Worm (Caenorhabditis elegans) whole organism, midembryonic: ENCODE results near the gene arl-5.

Source experiments
- T22C8.4 ChIP-seq: fragments of 200-800 bp; sonication (Bioruptor generic); IDR thresholded peaks from 2 replicates; pipeline ENCODE4 v1.3.6; 2022; ENCODE audit warnings: missing genetic modification characterization, missing compliant biosample characterization
- cog-1 ChIP-seq: sonication (generic microtip); optimal IDR thresholded peaks from 2 replicates; lab custom pipeline; 2016; ENCODE audit warnings: missing genetic modification characterization, missing compliant biosample characterization
- flt-1 ChIP-seq: fragments of 200-800 bp; sonication (Bioruptor generic); IDR thresholded peaks from 2 replicates; pipeline ENCODE4 v1.3.6; 2022; ENCODE audit warnings: missing genetic modification characterization, missing compliant biosample characterization
- klf-2 ChIP-seq: fragments of 200-800 bp; sonication (Bioruptor generic); conservative IDR thresholded peaks from 2 replicates; pipeline ENCODE4 v1.3.6; 2022; ENCODE audit warnings: missing genetic modification reagents, missing genetic modification characterization, missing compliant biosample characterization
- med-1 ChIP-seq: sonication (generic microtip); optimal IDR thresholded peaks from 2 replicates; lab custom pipeline; 2017; ENCODE audit warnings: missing genetic modification characterization, mild to moderate bottlenecking, missing compliant biosample characterization, antibody characterized with exemption, missing genetic modification reagents; ENCODE audit not compliant: insufficient read depth
- ref-1 ChIP-seq: fragments of 200-800 bp; sonication (Bioruptor generic); conservative IDR thresholded peaks from 2 replicates; pipeline ENCODE4 v1.3.6; 2022; ENCODE audit warnings: missing genetic modification reagents, missing genetic modification characterization, missing compliant biosample characterization
- tab-1 ChIP-seq: fragments of 200-800 bp; sonication (Bioruptor generic); IDR thresholded peaks from 2 replicates; pipeline ENCODE4 v1.3.6; 2022; ENCODE audit warnings: missing genetic modification characterization, missing compliant biosample characterization
- ztf-23 ChIP-seq: fragments of 200-800 bp; sonication (Bioruptor generic); IDR thresholded peaks from 2 replicates; pipeline ENCODE4 v1.3.6; 2022; ENCODE audit warnings: missing genetic modification reagents, missing genetic modification characterization, missing compliant biosample characterization
- ztf-29 ChIP-seq: fragments of 200-800 bp; sonication (Bioruptor generic); IDR thresholded peaks from 2 replicates; pipeline ENCODE4 v1.3.6; 2022; ENCODE audit warnings: missing genetic modification reagents, missing genetic modification characterization, missing compliant biosample characterization

Gene arl-5

DNA sequence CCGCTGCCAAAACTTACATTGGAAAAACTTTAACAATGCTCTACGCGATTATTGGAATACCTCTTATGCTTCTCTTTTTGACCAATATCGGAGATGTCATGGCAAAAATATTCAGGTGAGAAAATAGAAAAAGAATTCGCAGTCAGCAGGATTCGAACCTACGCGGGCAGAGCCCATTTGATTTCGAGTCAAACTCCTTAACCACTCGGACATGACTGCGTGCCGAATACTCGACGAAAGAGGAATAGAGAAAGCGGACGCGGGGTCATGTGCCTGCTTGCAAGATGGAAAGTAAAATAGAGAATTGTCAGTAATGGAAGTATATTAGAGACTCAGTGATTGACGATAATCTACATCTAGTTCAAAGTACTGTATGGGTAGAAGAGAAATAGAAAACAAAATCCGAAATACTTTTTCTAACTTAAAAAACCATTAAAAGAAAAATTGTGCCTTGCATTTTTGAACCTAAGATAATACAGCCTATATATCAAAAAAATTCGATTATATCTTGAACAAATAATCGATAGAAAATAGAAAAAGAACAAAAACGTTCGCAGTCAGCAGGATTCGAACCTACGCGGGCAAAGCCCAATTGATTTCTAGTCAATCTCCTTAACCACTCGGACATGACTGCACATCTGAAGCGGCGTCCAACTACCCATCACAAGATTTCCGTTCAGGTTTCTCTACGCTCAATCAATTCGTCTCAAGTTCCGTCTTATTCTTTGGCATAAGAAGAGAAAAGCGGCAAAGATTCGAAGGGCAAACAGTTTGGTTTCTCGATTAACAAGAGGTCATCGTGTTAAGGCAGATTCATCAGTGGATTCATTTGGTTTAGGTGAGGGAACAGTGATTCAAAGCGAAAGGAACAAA, 38.7 kb downstream of the arl-5 start:
- peak; percentile 91 for TF ChIP-seq klf-2 (GFP tag; lab: Robert Waterston, UW)
- TF ChIP-seq flt-1, result peak; percentile 95
- peak; percentile 88 for TF ChIP-seq ref-1 (GFP tag; lab: Robert Waterston, UW)
- TF ChIP-seq ztf-23 (GFP tag; lab: Robert Waterston, UW), result peak; percentile 94
- peak; percentile 90 for TF ChIP-seq T22C8.4 (GFP tag; lab: Robert Waterston, UW)
- TF ChIP-seq tab-1 (GFP tag; lab: Robert Waterston, UW), result peak; percentile 96
- TF ChIP-seq ztf-29 (GFP tag; lab: Robert Waterston, UW), result peak; percentile 93
- peak; percentile 64 for TF ChIP-seq cog-1 (tag; lab: Kevin White, UChicago)
- TF ChIP-seq med-1 (GFP tag; lab: Kevin White, UChicago), result peak; percentile 64

DNA sequence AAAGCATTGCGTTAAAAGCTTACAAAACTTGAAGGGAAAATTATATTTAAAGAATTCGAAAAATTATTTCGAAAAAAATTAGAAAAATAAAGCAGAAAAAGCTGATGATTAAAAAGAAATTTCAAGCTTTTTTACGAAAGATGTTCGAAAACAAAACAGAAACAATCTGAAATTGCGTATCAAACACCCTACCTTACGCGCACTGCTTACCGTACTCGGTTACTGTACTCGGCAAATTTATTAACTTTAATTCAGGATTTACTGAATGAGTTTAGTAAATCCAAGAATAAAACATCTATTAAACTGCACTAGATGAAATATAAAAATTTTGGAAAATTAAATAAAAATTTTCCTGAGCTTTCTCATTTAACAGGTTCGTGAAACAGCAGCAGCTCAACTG, 39.4 kb downstream of the arl-5 start:
- TF ChIP-seq med-1 (GFP tag; lab: Kevin White, UChicago), result no peak
- TF ChIP-seq ztf-29 (GFP tag; lab: Robert Waterston, UW), result no peak
- no peak for TF ChIP-seq flt-1
- TF ChIP-seq klf-2 (GFP tag; lab: Robert Waterston, UW), result no peak
- no peak for TF ChIP-seq tab-1 (GFP tag; lab: Robert Waterston, UW)
- no peak for TF ChIP-seq cog-1 (tag; lab: Kevin White, UChicago)

DNA sequence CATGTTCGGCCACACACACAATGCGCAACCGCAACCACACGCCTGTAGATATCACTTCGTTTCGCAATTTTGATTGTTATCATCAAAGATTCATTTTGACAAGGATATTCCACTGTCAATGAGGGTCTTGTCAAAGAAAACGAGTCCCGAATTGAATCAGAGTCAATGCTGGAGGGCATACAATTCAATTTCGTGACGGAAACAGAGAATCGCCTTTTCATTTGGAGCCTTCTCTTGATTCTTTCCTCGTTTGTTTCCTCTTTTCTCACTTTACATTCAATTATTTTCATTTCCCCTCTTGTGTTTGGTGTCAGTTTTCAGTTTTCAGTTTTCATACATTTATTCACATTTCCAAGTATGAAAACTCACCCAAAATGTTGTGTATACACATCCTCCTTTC, 44.3 kb downstream of the arl-5 start:
- TF ChIP-seq ztf-23 (GFP tag; lab: Robert Waterston, UW), result no peak
- no peak for TF ChIP-seq flt-1
- TF ChIP-seq klf-2 (GFP tag; lab: Robert Waterston, UW), result no peak
- no peak for TF ChIP-seq ref-1 (GFP tag; lab: Robert Waterston, UW)
- TF ChIP-seq tab-1 (GFP tag; lab: Robert Waterston, UW), result no peak
- no peak for TF ChIP-seq T22C8.4 (GFP tag; lab: Robert Waterston, UW)
- TF ChIP-seq cog-1 (tag; lab: Kevin White, UChicago), result no peak
- TF ChIP-seq ztf-29 (GFP tag; lab: Robert Waterston, UW), result no peak
- no peak for TF ChIP-seq med-1 (GFP tag; lab: Kevin White, UChicago)

DNA sequence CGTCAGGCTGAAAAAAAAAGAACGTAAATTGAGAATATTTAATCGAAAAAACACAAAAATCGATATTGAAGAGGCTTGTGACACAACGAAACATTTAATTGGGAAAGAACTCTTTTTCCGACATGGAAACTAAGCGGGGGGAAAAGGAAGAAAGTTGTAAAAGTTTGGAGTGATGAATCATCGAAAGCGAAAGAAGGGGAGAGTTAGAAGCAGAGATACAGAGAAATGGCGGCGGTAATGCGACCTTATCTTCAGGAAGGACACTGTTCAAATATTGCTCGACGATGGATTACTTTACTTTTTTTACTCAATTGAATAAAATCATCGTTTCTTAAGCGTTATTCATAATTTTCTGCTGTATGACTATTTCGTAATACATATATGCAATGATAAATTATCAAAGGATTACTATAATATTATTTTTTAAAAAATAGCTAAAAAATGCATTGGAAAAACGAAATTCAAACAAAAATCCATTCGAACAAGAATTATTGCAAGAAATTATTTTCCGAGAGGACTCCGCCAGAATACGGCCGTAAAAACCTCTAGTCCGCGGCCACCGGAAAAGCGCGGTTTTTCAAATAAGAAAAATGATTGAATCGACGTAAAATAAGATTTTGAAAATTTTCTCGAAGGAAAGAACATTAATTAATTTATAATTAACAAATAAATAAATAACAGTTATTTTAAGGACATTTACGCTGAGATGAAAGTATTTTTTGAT, 44.9 kb downstream of the arl-5 start, which contains the start of gene dhhc-4:
TSS of gene dhhc-4 (minus strand) at position 13 of the 724 bp plus-strand sequence.
- TF ChIP-seq klf-2 (GFP tag; lab: Robert Waterston, UW), result 0 out of 2 replicates have a peak, but pooled peaks have one; percentile 40
- no peak for TF ChIP-seq med-1 (GFP tag; lab: Kevin White, UChicago)
- TF ChIP-seq ztf-23 (GFP tag; lab: Robert Waterston, UW), result peak; percentile 77
- TF ChIP-seq ref-1 (GFP tag; lab: Robert Waterston, UW), result no peak
- peak; percentile 34; the same call in 1 of the 2 replicates for TF ChIP-seq T22C8.4 (GFP tag; lab: Robert Waterston, UW)
- no peak for TF ChIP-seq cog-1 (tag; lab: Kevin White, UChicago)
- TF ChIP-seq tab-1 (GFP tag; lab: Robert Waterston, UW), result no peak
- no peak for TF ChIP-seq ztf-29 (GFP tag; lab: Robert Waterston, UW)
- TF ChIP-seq flt-1, result peak; percentile 79

ce11 chrIII:9871032-9871431, 48.0 kb downstream of the arl-5 start, which contains the start of gene ZK757.1:
ZK757.1 (minus strand) TSS chrIII:9871132.
- TF ChIP-seq T22C8.4 (GFP tag; lab: Robert Waterston, UW) (no peak), flt-1 (no peak), med-1 (GFP tag; lab: Kevin White, UChicago) (no peak), klf-2 (GFP tag; lab: Robert Waterston, UW) (no peak), tab-1 (GFP tag; lab: Robert Waterston, UW) (no peak), cog-1 (tag; lab: Kevin White, UChicago) (no peak), ztf-23 (GFP tag; lab: Robert Waterston, UW) (no peak), ref-1 (GFP tag; lab: Robert Waterston, UW) (no peak), ztf-29 (GFP tag; lab: Robert Waterston, UW) (no peak)
